Fruit fly (Drosophila melanogaster) whole organism, embryonic: ENCODE results near the gene Elp4.

ENCODE experiments used
- Atf-2 ChIP-seq: fragments of 200-800 bp; sonication (Bioruptor generic); optimal IDR thresholded peaks from 2 replicates; lab custom pipeline; 2016; ENCODE audit warnings: missing biosample characterization, missing genetic modification characterization
- CG10209 ChIP-seq: fragments of 200-800 bp; sonication (Bioruptor generic); optimal IDR thresholded peaks from 3 replicates; lab custom pipeline; 2017; ENCODE audit warnings: missing biosample characterization, mild to moderate bottlenecking, missing genetic modification characterization, missing genetic modification reagents
- CG10321 ChIP-seq: fragments of 200-800 bp; sonication (Bioruptor generic); IDR thresholded peaks from 2 replicates; pipeline ENCODE4 v1.3.6; 2022; ENCODE audit warnings: missing biosample characterization, missing genetic modification characterization
- CG11504 ChIP-seq: fragments of 200-800 bp; sonication (Bioruptor generic); optimal IDR thresholded peaks from 3 replicates; lab custom pipeline; 2019; ENCODE audit warnings: missing biosample characterization, mild to moderate bottlenecking, missing genetic modification characterization, moderate library complexity
- CG1233 ChIP-seq: fragments of 200-800 bp; sonication (Bioruptor generic); optimal IDR thresholded peaks from 4 replicates; lab custom pipeline; 2018; ENCODE audit warnings: missing biosample characterization, mild to moderate bottlenecking, missing genetic modification characterization
- CG12659 ChIP-seq: fragments of 200-800 bp; sonication (Bioruptor generic); optimal IDR thresholded peaks from 3 replicates; lab custom pipeline; 2017; ENCODE audit warnings: mild to moderate bottlenecking, missing biosample characterization, missing genetic modification reagents, missing genetic modification characterization
- CG12942 ChIP-seq: fragments of 200-800 bp; sonication (Bioruptor generic); optimal IDR thresholded peaks from 3 replicates; lab custom pipeline; 2016; ENCODE audit warnings: missing biosample characterization, missing genetic modification characterization
- CG14014 ChIP-seq: fragments of 200-800 bp; sonication (Bioruptor generic); IDR thresholded peaks from 2 replicates; pipeline ENCODE4 v1.3.6; 2022; ENCODE audit warnings: missing biosample characterization, missing genetic modification characterization
- CG14710 ChIP-seq: fragments of 200-800 bp; sonication (Bioruptor generic); optimal IDR thresholded peaks from 3 replicates; lab custom pipeline; 2019; ENCODE audit warnings: missing biosample characterization, mild to moderate bottlenecking, missing genetic modification characterization, moderate library complexity
- CG15073 ChIP-seq: fragments of 200-800 bp; sonication (Bioruptor generic); optimal IDR thresholded peaks from 2 replicates; lab custom pipeline; 2016; ENCODE audit warnings: missing biosample characterization, missing genetic modification characterization
- CG15514 ChIP-seq: fragments of 200-800 bp; sonication (Bioruptor generic); optimal IDR thresholded peaks from 3 replicates; lab custom pipeline; 2017; ENCODE audit warnings: missing biosample characterization, missing genetic modification characterization, mild to moderate bottlenecking, moderate library complexity, missing genetic modification reagents
- CG17359 ChIP-seq: fragments of 200-800 bp; sonication (Bioruptor generic); optimal IDR thresholded peaks from 3 replicates; lab custom pipeline; 2018; ENCODE audit warnings: missing biosample characterization, mild to moderate bottlenecking, missing genetic modification characterization, moderate library complexity
- CG17829 ChIP-seq: fragments of 200-800 bp; optimal IDR thresholded peaks from 2 replicates; lab custom pipeline; 2019; ENCODE audit warnings: missing biosample characterization, mild to moderate bottlenecking, missing genetic modification characterization, moderate library complexity
- CG31224 ChIP-seq: fragments of 200-800 bp; sonication (Bioruptor generic); IDR thresholded peaks from 2 replicates; pipeline ENCODE4 v1.3.6; 2022; ENCODE audit warnings: missing biosample characterization, missing genetic modification characterization
- CG4424 ChIP-seq: fragments of 200-800 bp; sonication (Bioruptor generic); optimal IDR thresholded peaks from 3 replicates; lab custom pipeline; 2016; ENCODE audit warnings: missing biosample characterization, missing genetic modification characterization
- CG4730 ChIP-seq: fragments of 200-800 bp; sonication (Bioruptor generic); IDR thresholded peaks from 2 replicates; pipeline ENCODE4 v1.3.6; 2022; ENCODE audit warnings: missing biosample characterization, missing genetic modification characterization
- CG6272 ChIP-seq: fragments of 200-800 bp; sonication (Bioruptor generic); IDR thresholded peaks from 2 replicates; pipeline ENCODE4 v1.3.6; 2022; ENCODE audit warnings: missing biosample characterization, missing genetic modification characterization
- CG6654 ChIP-seq: fragments of 200-800 bp; sonication (Bioruptor generic); optimal IDR thresholded peaks from 2 replicates; lab custom pipeline; 2017; ENCODE audit warnings: missing biosample characterization, mild to moderate bottlenecking, missing genetic modification characterization
- CG8359 ChIP-seq: fragments of 200-800 bp; sonication (Bioruptor generic); optimal IDR thresholded peaks from 2 replicates; lab custom pipeline; 2017; ENCODE audit warnings: missing biosample characterization, mild to moderate bottlenecking, missing genetic modification characterization, borderline replicate concordance
- CG9727 ChIP-seq: fragments of 200-800 bp; sonication (Bioruptor generic); optimal IDR thresholded peaks from 3 replicates; lab custom pipeline; 2017; ENCODE audit warnings: missing biosample characterization, mild to moderate bottlenecking, missing genetic modification characterization
- CkIIα-i1 ChIP-seq: fragments of 200-800 bp; sonication (Bioruptor generic); IDR thresholded peaks from 2 replicates; pipeline ENCODE4 v1.3.6; 2022; ENCODE audit warnings: missing biosample characterization, missing genetic modification characterization
- Fer2 ChIP-seq: fragments of 200-800 bp; sonication (Bioruptor generic); optimal IDR thresholded peaks from 2 replicates; lab custom pipeline; 2018; ENCODE audit warnings: missing biosample characterization, mild to moderate bottlenecking, missing genetic modification characterization, moderate library complexity
- Nf-YA ChIP-seq: fragments of 200-800 bp; sonication (Bioruptor generic); IDR thresholded peaks from 2 replicates; pipeline ENCODE4 v1.3.6; 2022; ENCODE audit warnings: missing biosample characterization, missing genetic modification characterization
- Oli ChIP-seq: fragments of 200-800 bp; sonication (Bioruptor generic); optimal IDR thresholded peaks from 2 replicates; lab custom pipeline; 2018; ENCODE audit warnings: missing biosample characterization, mild to moderate bottlenecking, missing genetic modification characterization, moderate library complexity
- Optix ChIP-seq: fragments of 200-800 bp; sonication (Bioruptor generic); IDR thresholded peaks from 3 replicates; pipeline ENCODE4 v1.3.6; 2022; ENCODE audit warnings: missing biosample characterization, missing genetic modification characterization
- PHDP ChIP-seq: fragments of 200-800 bp; sonication (Bioruptor generic); optimal IDR thresholded peaks from 3 replicates; lab custom pipeline; 2018; ENCODE audit warnings: missing biosample characterization, mild to moderate bottlenecking, missing genetic modification characterization, moderate library complexity
- Rfx ChIP-seq: fragments of 200-800 bp; sonication (Bioruptor generic); IDR thresholded peaks from 2 replicates; pipeline ENCODE4 v1.3.6; 2022; ENCODE audit warnings: missing biosample characterization, missing genetic modification characterization
- Rx ChIP-seq: fragments of 200-800 bp; sonication (Bioruptor generic); IDR thresholded peaks from 2 replicates; pipeline ENCODE4 v1.3.6; 2022; ENCODE audit warnings: missing biosample characterization, missing genetic modification characterization
- Six4 ChIP-seq: fragments of 200-800 bp; sonication (Bioruptor generic); optimal IDR thresholded peaks from 2 replicates; lab custom pipeline; 2016; ENCODE audit warnings: missing biosample characterization, missing genetic modification characterization
- Spps ChIP-seq: fragments of 200-800 bp; sonication (Bioruptor generic); optimal IDR thresholded peaks from 2 replicates; lab custom pipeline; 2018; ENCODE audit warnings: missing biosample characterization, mild to moderate bottlenecking, missing genetic modification characterization
- Xrp1 ChIP-seq: fragments of 200-800 bp; sonication (Bioruptor generic); IDR thresholded peaks from 2 replicates; pipeline ENCODE4 v1.3.6; 2022; ENCODE audit warnings: missing biosample characterization, missing genetic modification characterization
- ase ChIP-seq: fragments of 200-800 bp; sonication (Bioruptor generic); IDR thresholded peaks from 3 replicates; pipeline ENCODE4 v1.3.6; 2022; ENCODE audit warnings: missing biosample characterization, missing genetic modification characterization
- cas ChIP-seq: fragments of 200-800 bp; sonication (Bioruptor generic); IDR thresholded peaks from 2 replicates; pipeline ENCODE4 v1.3.6; 2022; ENCODE audit warnings: missing biosample characterization, missing genetic modification characterization
- ci ChIP-seq: fragments of 200-800 bp; sonication (Bioruptor generic); IDR thresholded peaks from 3 replicates; pipeline ENCODE4 v1.3.6; 2022; ENCODE audit warnings: missing biosample characterization, missing genetic modification characterization
- fd102C ChIP-seq: fragments of 200-800 bp; sonication (Bioruptor generic); optimal IDR thresholded peaks from 2 replicates; lab custom pipeline; 2018; ENCODE audit warnings: missing biosample characterization, mild to moderate bottlenecking, missing genetic modification characterization, moderate library complexity
- gt ChIP-seq: fragments of 200-800 bp; sonication (Bioruptor generic); IDR thresholded peaks from 2 replicates; pipeline ENCODE4 v1.3.6; 2022; ENCODE audit warnings: missing biosample characterization, missing genetic modification characterization
- ham ChIP-seq: fragments of 200-800 bp; sonication (Bioruptor generic); IDR thresholded peaks from 2 replicates; pipeline ENCODE4 v1.3.6; 2022; ENCODE audit warnings: missing biosample characterization, missing genetic modification characterization
- hth ChIP-seq: fragments of >200 bp; optimal IDR thresholded peaks from 2 replicates; lab custom pipeline; 2017; ENCODE audit warnings: inconsistent platforms
- maf-S ChIP-seq: fragments of 200-800 bp; sonication (Bioruptor generic); optimal IDR thresholded peaks from 2 replicates; lab custom pipeline; 2016; ENCODE audit warnings: missing biosample characterization, missing genetic modification characterization
- odd ChIP-seq: fragments of 200-800 bp; sonication (Bioruptor generic); optimal IDR thresholded peaks from 2 replicates; lab custom pipeline; 2017; ENCODE audit warnings: missing biosample characterization, mild to moderate bottlenecking, missing genetic modification characterization
- peb ChIP-seq: fragments of 200-800 bp; sonication (Bioruptor generic); IDR thresholded peaks from 2 replicates; pipeline ENCODE4 v1.3.6; 2022; ENCODE audit warnings: missing biosample characterization, missing genetic modification characterization
- prd ChIP-seq, 3 experiments: fragments of >200 bp in 2 of 3; fragments of 200-800 bp in 1 of 3; sonication (Bioruptor generic) in 1 of 3; optimal IDR thresholded peaks in 2 of 3; IDR thresholded peaks in 1 of 3; 2 replicates in 2 of 3; 3 replicates in 1 of 3; pipeline versions ENCODE4 v1.3.6 to Lab custom; 2017 to 2022; ENCODE audit warnings: missing biosample characterization in 1 of 3, missing genetic modification characterization in 1 of 3
- ranshi ChIP-seq: fragments of 200-800 bp; sonication (Bioruptor generic); IDR thresholded peaks from 2 replicates; pipeline ENCODE4 v1.3.6; 2022; ENCODE audit warnings: missing biosample characterization, missing genetic modification characterization
- seq ChIP-seq: fragments of 200-800 bp; sonication (Bioruptor generic); IDR thresholded peaks from 2 replicates; pipeline ENCODE4 v1.3.6; 2022; ENCODE audit warnings: missing biosample characterization, missing genetic modification characterization
- slp2 ChIP-seq: fragments of 200-800 bp; sonication (Bioruptor generic); optimal IDR thresholded peaks from 2 replicates; lab custom pipeline; 2016; ENCODE audit warnings: missing biosample characterization, missing genetic modification characterization
- so ChIP-seq: fragments of 200-800 bp; sonication (Bioruptor generic); IDR thresholded peaks from 3 replicates; pipeline ENCODE4 v1.3.6; 2022; ENCODE audit warnings: missing biosample characterization, missing genetic modification characterization
- sob ChIP-seq: fragments of 200-800 bp; sonication (Bioruptor generic); IDR thresholded peaks from 2 replicates; pipeline ENCODE4 v1.3.6; 2022; ENCODE audit warnings: missing biosample characterization, missing genetic modification characterization
- trem ChIP-seq: fragments of 200-800 bp; optimal IDR thresholded peaks from 3 replicates; lab custom pipeline; 2019; ENCODE audit warnings: missing biosample characterization, mild to moderate bottlenecking, missing genetic modification characterization, moderate library complexity
- yki ChIP-seq: fragments of >200 bp; optimal IDR thresholded peaks from 3 replicates; lab custom pipeline; 2018
- zen ChIP-seq: fragments of 200-800 bp; sonication (Bioruptor generic); optimal IDR thresholded peaks from 3 replicates; lab custom pipeline; 2018; ENCODE audit warnings: missing biosample characterization, mild to moderate bottlenecking, missing genetic modification characterization, moderate library complexity

Gene Elp4

DNA sequence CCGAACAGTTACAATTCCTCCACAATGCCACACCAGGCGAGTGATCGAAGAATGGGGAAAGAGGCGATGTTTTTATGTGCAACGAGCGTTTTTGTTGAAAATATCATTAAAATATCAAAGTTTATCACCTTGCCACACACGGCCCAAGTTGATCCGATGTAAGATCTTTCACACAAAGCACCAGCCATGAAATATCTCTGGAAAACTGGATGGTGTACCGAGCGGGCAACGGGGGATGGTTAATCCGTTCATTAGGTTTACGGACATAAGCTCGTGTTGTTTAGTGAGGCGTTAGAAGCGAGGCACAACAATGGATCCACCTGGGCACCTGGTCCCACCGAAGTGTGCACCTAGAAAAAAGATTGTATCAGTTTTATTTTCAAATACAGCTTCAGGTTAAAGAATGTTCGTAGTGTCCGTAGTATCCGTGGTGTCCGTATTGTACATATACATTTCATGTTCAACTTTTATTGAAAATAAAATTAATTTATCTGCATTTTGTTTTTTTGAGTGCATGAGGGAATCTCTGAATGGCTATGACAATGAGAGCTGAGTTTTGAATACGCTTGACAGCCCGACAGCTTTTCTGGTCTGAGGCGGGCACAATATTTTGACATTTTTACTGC, 27.4 kb upstream of the Elp4 start (continued):
- peak; percentile 54 for TF ChIP-seq ranshi (GFP tag; lab: Robert Waterston, UW)
- peak; percentile 10 for TF ChIP-seq Atf-2 (GFP tag; lab: Kevin White, UChicago)
- TF ChIP-seq Rx (GFP tag; lab: Robert Waterston, UW) = peak; percentile 18; the same call in 1 of the 2 replicates
- no peak for TF ChIP-seq peb (GFP tag; lab: Robert Waterston, UW)
- peak; percentile 36 for TF ChIP-seq slp2
- peak; percentile 61 for TF ChIP-seq CG17359 (tag; lab: Kevin White, UChicago)
- peak; percentile 80 for TF ChIP-seq Xrp1
- TF ChIP-seq ase (GFP tag; lab: Robert Waterston, UW) = peak; percentile 11; the same call in 1 of the 3 replicates
- TF ChIP-seq CG1233 = peak; percentile 35
- peak; percentile 70 for TF ChIP-seq CG17829 (tag; lab: Kevin White, UChicago)
- no peak for TF ChIP-seq hth (lab: Kevin White, UChicago)
- no peak; the same call in 1 of the 2 replicates for TF ChIP-seq sob (GFP tag; lab: Robert Waterston, UW)
- TF ChIP-seq so (GFP tag; lab: Robert Waterston, UW) = 0 out of 3 replicates have a peak, but pooled peaks have one; percentile 45
- TF ChIP-seq CG10209 (GFP tag; lab: Kevin White, UChicago) = peak; percentile 43
- TF ChIP-seq seq = peak; percentile 19; the same call in 1 of the 2 replicates
- TF ChIP-seq CG15073 (GFP tag; lab: Kevin White, UChicago) = no peak
- peak; percentile 21 for TF ChIP-seq CG12942 (GFP tag; lab: Kevin White, UChicago)
- TF ChIP-seq CG10321 (GFP tag; lab: Robert Waterston, UW) = no peak; the same call in 1 of the 2 replicates
- peak; percentile 45; the same call in 1 of the 3 replicates for TF ChIP-seq Optix
- peak; percentile 25 for TF ChIP-seq CG12659 (GFP tag; lab: Kevin White, UChicago)
- TF ChIP-seq CG8359 (GFP tag; lab: Kevin White, UChicago) = peak; percentile 29
- no peak for TF ChIP-seq fd102C (GFP tag; lab: Kevin White, UChicago)
- TF ChIP-seq CkIIα-i1 = no peak
- peak; percentile 1 for TF ChIP-seq odd (GFP tag; lab: Kevin White, UChicago)
- TF ChIP-seq trem (tag; lab: Kevin White, UChicago) = peak; percentile 59
- peak; percentile 68 for TF ChIP-seq CG4424
- peak; percentile 55 for TF ChIP-seq CG9727 (GFP tag; lab: Kevin White, UChicago)
- no peak for TF ChIP-seq Nf-YA (GFP tag; lab: Robert Waterston, UW)
- peak; percentile 56 for TF ChIP-seq Spps (tag; lab: Kevin White, UChicago)
- peak; percentile 62 for TF ChIP-seq Oli
- 0 out of 2 replicates have a peak, but pooled peaks have one; percentile 21 for TF ChIP-seq cas (GFP tag; lab: Robert Waterston, UW)
- peak; percentile 39; the same call in 1 of the 2 replicates for TF ChIP-seq CG6272 (GFP tag; lab: Robert Waterston, UW)
- no peak for TF ChIP-seq prd (optimal IDR thresholded peaks at IDR 0.05; lab: Kevin White, UChicago)
- peak; percentile 66; the same call in 2 of the 3 replicates for TF ChIP-seq prd (GFP tag; IDR thresholded peaks at IDR 0.05; lab: Robert Waterston, UW)
- peak; percentile 77 for TF ChIP-seq Rfx
- peak; percentile 73 for TF ChIP-seq CG11504 (tag; lab: Kevin White, UChicago)
- no peak for TF ChIP-seq maf-S
- TF ChIP-seq gt (GFP tag; lab: Robert Waterston, UW) = peak; percentile 43; the same call in 1 of the 2 replicates
- TF ChIP-seq Six4 (GFP tag; lab: Kevin White, UChicago) = peak; percentile 51
- TF ChIP-seq zen (tag; lab: Kevin White, UChicago) = peak; percentile 31
- TF ChIP-seq yki (lab: Kevin White, UChicago) = no peak
- TF ChIP-seq CG14710 = peak; percentile 64
- no peak for TF ChIP-seq CG15514
- TF ChIP-seq Fer2 (tag; lab: Kevin White, UChicago) = no peak
- 0 out of 2 replicates have a peak, but pooled peaks have one; percentile 50 for TF ChIP-seq CG14014 (GFP tag; lab: Robert Waterston, UW)
- peak; percentile 64 for TF ChIP-seq PHDP
- TF ChIP-seq ci = peak; percentile 79
- peak; percentile 22; the same call in 1 of the 2 replicates for TF ChIP-seq CG31224 (GFP tag; lab: Robert Waterston, UW)
- no peak for TF ChIP-seq CG6654
- TF ChIP-seq ham (GFP tag; lab: Robert Waterston, UW) = no peak
- TF ChIP-seq CG4730 = peak; percentile 46; the same call in 1 of the 2 replicates
